Fruit fly (Drosophila melanogaster) whole organism, embryonic: ENCODE data around the gene CG4455.
A peak's percentile ranks its signal among the peaks of the same experiment; 100 is the strongest.

Source experiments
- ATbp ChIP-seq: fragments of 200-800 bp; sonication (Bioruptor generic); optimal IDR thresholded peaks from 2 replicates; lab custom pipeline; 2017; ENCODE audit warnings: missing biosample characterization, mild to moderate bottlenecking, missing genetic modification characterization, missing genetic modification reagents
- B-H2 ChIP-seq: fragments of 200-800 bp; sonication (Bioruptor generic); optimal IDR thresholded peaks from 2 replicates; lab custom pipeline; 2018; ENCODE audit warnings: missing biosample characterization, mild to moderate bottlenecking, missing genetic modification characterization
- CG10274 ChIP-seq: fragments of 200-800 bp; sonication (Bioruptor generic); optimal IDR thresholded peaks from 3 replicates; lab custom pipeline; 2017; ENCODE audit warnings: missing biosample characterization, mild to moderate bottlenecking, missing genetic modification characterization
- CG10565 ChIP-seq: fragments of 200-800 bp; sonication (Bioruptor generic); optimal IDR thresholded peaks from 3 replicates; lab custom pipeline; 2016; ENCODE audit warnings: missing biosample characterization, mild to moderate bottlenecking, missing genetic modification characterization
- CG11093 ChIP-seq: fragments of 200-800 bp; sonication (Bioruptor generic); IDR thresholded peaks from 3 replicates; pipeline ENCODE4 v1.3.6; 2022; ENCODE audit warnings: missing biosample characterization, missing genetic modification characterization
- CG11247 ChIP-seq: fragments of 200-800 bp; sonication (Bioruptor generic); IDR thresholded peaks from 2 replicates; pipeline ENCODE4 v1.3.6; 2022; ENCODE audit warnings: missing biosample characterization, missing genetic modification characterization
- CG11560 ChIP-seq: fragments of 200-800 bp; sonication (Bioruptor generic); IDR thresholded peaks from 3 replicates; pipeline ENCODE4 v1.3.6; 2022; ENCODE audit warnings: missing biosample characterization, missing genetic modification characterization
- CG12071 ChIP-seq: fragments of 200-800 bp; sonication (Bioruptor generic); optimal IDR thresholded peaks from 3 replicates; lab custom pipeline; 2018; ENCODE audit warnings: missing biosample characterization, mild to moderate bottlenecking, missing genetic modification characterization
- CG17359 ChIP-seq: fragments of 200-800 bp; sonication (Bioruptor generic); optimal IDR thresholded peaks from 3 replicates; lab custom pipeline; 2018; ENCODE audit warnings: missing biosample characterization, mild to moderate bottlenecking, missing genetic modification characterization, moderate library complexity
- CG17385 ChIP-seq: fragments of 200-800 bp; sonication (Bioruptor generic); optimal IDR thresholded peaks from 3 replicates; lab custom pipeline; 2018; ENCODE audit warnings: missing biosample characterization, mild to moderate bottlenecking, missing genetic modification characterization
- CG18476 ChIP-seq: fragments of 200-800 bp; sonication (Bioruptor generic); optimal IDR thresholded peaks from 2 replicates; lab custom pipeline; 2016; ENCODE audit warnings: missing biosample characterization, mild to moderate bottlenecking, missing genetic modification characterization
- CG30020 ChIP-seq: fragments of 200-800 bp; optimal IDR thresholded peaks from 2 replicates; lab custom pipeline; 2019; ENCODE audit warnings: missing biosample characterization, mild to moderate bottlenecking, missing genetic modification characterization, moderate library complexity
- CG32767 ChIP-seq: fragments of 200-800 bp; sonication (Bioruptor generic); IDR thresholded peaks from 2 replicates; pipeline ENCODE4 v1.3.6; 2022; ENCODE audit warnings: missing biosample characterization, missing genetic modification characterization
- CG3407 ChIP-seq: fragments of 200-800 bp; sonication (Bioruptor generic); optimal IDR thresholded peaks from 2 replicates; lab custom pipeline; 2018; ENCODE audit warnings: missing biosample characterization, mild to moderate bottlenecking, missing genetic modification characterization
- CG4617 ChIP-seq: fragments of 200-800 bp; sonication (Bioruptor generic); optimal IDR thresholded peaks from 3 replicates; lab custom pipeline; 2016; ENCODE audit warnings: missing biosample characterization, missing genetic modification characterization, borderline replicate concordance
- CG4820 ChIP-seq: fragments of 200-800 bp; sonication (Bioruptor generic); optimal IDR thresholded peaks from 3 replicates; lab custom pipeline; 2016; ENCODE audit warnings: missing biosample characterization, missing genetic modification characterization
- CG5953 ChIP-seq: fragments of 200-800 bp; sonication (Bioruptor generic); IDR thresholded peaks from 2 replicates; pipeline ENCODE4 v1.3.6; 2022; ENCODE audit warnings: missing biosample characterization, missing genetic modification characterization
- CG6254 ChIP-seq: fragments of 200-800 bp; sonication (Bioruptor generic); optimal IDR thresholded peaks from 3 replicates; lab custom pipeline; 2017; ENCODE audit warnings: mild to moderate bottlenecking, missing biosample characterization, missing genetic modification reagents, missing genetic modification characterization
- CG6791 ChIP-seq: fragments of 200-800 bp; sonication (Bioruptor generic); IDR thresholded peaks from 3 replicates; pipeline ENCODE4 v1.3.6; 2022; ENCODE audit warnings: missing biosample characterization, missing genetic modification characterization; ENCODE audit not compliant: partially characterized antibody
- CG6813 ChIP-seq: fragments of 200-800 bp; sonication (Bioruptor generic); optimal IDR thresholded peaks from 2 replicates; lab custom pipeline; 2017; ENCODE audit warnings: missing biosample characterization, missing genetic modification characterization, mild to moderate bottlenecking, moderate library complexity, missing genetic modification reagents
- CG7786 ChIP-seq: fragments of 200-800 bp; sonication (Bioruptor generic); optimal IDR thresholded peaks from 2 replicates; lab custom pipeline; 2016; ENCODE audit warnings: missing biosample characterization, missing genetic modification characterization
- CG8944 ChIP-seq: fragments of 200-800 bp; sonication (Bioruptor generic); optimal IDR thresholded peaks from 3 replicates; lab custom pipeline; 2016; ENCODE audit warnings: missing biosample characterization, missing genetic modification characterization
- CTCF ChIP-seq: fragments of 200-800 bp; sonication (Bioruptor generic); optimal IDR thresholded peaks from 2 replicates; lab custom pipeline; 2017; ENCODE audit warnings: missing biosample characterization, mild to moderate bottlenecking, missing genetic modification characterization, moderate library complexity
- Dek ChIP-seq: fragments of 200-800 bp; sonication (Bioruptor generic); optimal IDR thresholded peaks from 3 replicates; lab custom pipeline; 2019; ENCODE audit warnings: missing biosample characterization, mild to moderate bottlenecking, missing genetic modification characterization, moderate library complexity
- Elba2 ChIP-seq: fragments of 200-800 bp; sonication (Bioruptor generic); optimal IDR thresholded peaks from 3 replicates; lab custom pipeline; 2016; ENCODE audit warnings: missing biosample characterization, missing genetic modification characterization
- Kr ChIP-seq: fragments of 200-800 bp; sonication (Bioruptor generic); optimal IDR thresholded peaks from 2 replicates; lab custom pipeline; 2017; ENCODE audit warnings: missing biosample characterization, mild to moderate bottlenecking, missing genetic modification characterization
- Nf-YB ChIP-seq: fragments of 200-800 bp; sonication (Bioruptor generic); optimal IDR thresholded peaks from 3 replicates; lab custom pipeline; 2019; ENCODE audit warnings: missing biosample characterization, mild to moderate bottlenecking, missing genetic modification characterization, moderate library complexity
- Ravus ChIP-seq: fragments of 200-800 bp; sonication (Bioruptor generic); IDR thresholded peaks from 2 replicates; pipeline ENCODE4 v1.3.6; 2022; ENCODE audit warnings: missing biosample characterization, missing genetic modification characterization
- Sox102F ChIP-seq: fragments of 200-800 bp; sonication (Bioruptor generic); optimal IDR thresholded peaks from 2 replicates; lab custom pipeline; 2018; ENCODE audit warnings: missing biosample characterization, mild to moderate bottlenecking, missing genetic modification characterization, moderate library complexity
- TFAM ChIP-seq: fragments of 200-800 bp; sonication (Bioruptor generic); optimal IDR thresholded peaks from 2 replicates; lab custom pipeline; 2017; ENCODE audit warnings: missing biosample characterization, missing genetic modification characterization, inconsistent platforms
- Xrp1 ChIP-seq: fragments of 200-800 bp; sonication (Bioruptor generic); IDR thresholded peaks from 2 replicates; pipeline ENCODE4 v1.3.6; 2022; ENCODE audit warnings: missing biosample characterization, missing genetic modification characterization
- amos ChIP-seq: fragments of 200-800 bp; sonication (Bioruptor generic); IDR thresholded peaks from 2 replicates; pipeline ENCODE4 v1.3.6; 2022; ENCODE audit warnings: missing biosample characterization, missing genetic modification characterization; ENCODE audit not compliant: partially characterized antibody
- ap ChIP-seq: fragments of 200-800 bp; sonication (Bioruptor generic); IDR thresholded peaks from 2 replicates; pipeline ENCODE4 v1.3.6; 2022; ENCODE audit warnings: missing biosample characterization, missing genetic modification characterization
- bigmax ChIP-seq: fragments of 200-800 bp; sonication (Bioruptor generic); optimal IDR thresholded peaks from 2 replicates; lab custom pipeline; 2018; ENCODE audit warnings: missing biosample characterization, mild to moderate bottlenecking, missing genetic modification characterization
- chinmo ChIP-seq: fragments of 200-800 bp; sonication (Bioruptor generic); IDR thresholded peaks from 4 replicates; pipeline ENCODE4 v1.3.6; 2022; ENCODE audit warnings: missing biosample characterization, missing genetic modification characterization; ENCODE audit not compliant: partially characterized antibody
- chm ChIP-seq: fragments of 200-800 bp; sonication (Bioruptor generic); IDR thresholded peaks from 2 replicates; pipeline ENCODE4 v1.3.6; 2022; ENCODE audit warnings: missing biosample characterization, missing genetic modification characterization
- corto ChIP-seq: fragments of 200-800 bp; sonication (Bioruptor generic); optimal IDR thresholded peaks from 2 replicates; lab custom pipeline; 2016; ENCODE audit warnings: missing biosample characterization, mild to moderate bottlenecking, missing genetic modification characterization, moderate library complexity
- gfzf ChIP-seq: fragments of 200-800 bp; sonication (Bioruptor generic); optimal IDR thresholded peaks from 2 replicates; lab custom pipeline; 2016; ENCODE audit warnings: missing biosample characterization, mild to moderate bottlenecking, missing genetic modification characterization, moderate library complexity
- knrl ChIP-seq: fragments of 200-800 bp; sonication (Bioruptor generic); IDR thresholded peaks from 3 replicates; pipeline ENCODE4 v1.3.6; 2022; ENCODE audit warnings: missing biosample characterization, missing genetic modification characterization; ENCODE audit not compliant: partially characterized antibody
- lbe ChIP-seq: fragments of 200-800 bp; sonication (Bioruptor generic); optimal IDR thresholded peaks from 2 replicates; lab custom pipeline; 2016; ENCODE audit warnings: missing biosample characterization, mild to moderate bottlenecking, missing genetic modification characterization
- lmd ChIP-seq: fragments of 200-800 bp; sonication (Bioruptor generic); IDR thresholded peaks from 2 replicates; pipeline ENCODE4 v1.3.6; 2022; ENCODE audit warnings: missing biosample characterization, missing genetic modification characterization
- nmo ChIP-seq: fragments of 200-800 bp; sonication (Bioruptor generic); optimal IDR thresholded peaks from 2 replicates; lab custom pipeline; 2018; ENCODE audit warnings: missing biosample characterization, mild to moderate bottlenecking, missing genetic modification characterization, moderate library complexity
- pita ChIP-seq: fragments of 200-800 bp; sonication (Bioruptor generic); optimal IDR thresholded peaks from 2 replicates; lab custom pipeline; 2017; ENCODE audit warnings: missing biosample characterization, mild to moderate bottlenecking, missing genetic modification characterization
- psq ChIP-seq: fragments of 200-800 bp; sonication (Bioruptor generic); optimal IDR thresholded peaks from 2 replicates; lab custom pipeline; 2017; ENCODE audit warnings: missing biosample characterization, missing genetic modification characterization
- run ChIP-seq: fragments of 200-800 bp; sonication (Bioruptor generic); optimal IDR thresholded peaks from 3 replicates; lab custom pipeline; 2018; ENCODE audit warnings: missing biosample characterization, mild to moderate bottlenecking, missing genetic modification characterization
- stwl ChIP-seq: fragments of 200-800 bp; sonication (Bioruptor generic); optimal IDR thresholded peaks from 3 replicates; lab custom pipeline; 2018; ENCODE audit warnings: missing biosample characterization, mild to moderate bottlenecking, missing genetic modification characterization, moderate library complexity
- tgo ChIP-seq: fragments of 200-800 bp; sonication (Bioruptor generic); IDR thresholded peaks from 3 replicates; pipeline ENCODE4 v1.3.6; 2022; ENCODE audit warnings: missing biosample characterization, missing genetic modification characterization
- tio ChIP-seq: fragments of 200-800 bp; sonication (Bioruptor generic); optimal IDR thresholded peaks from 2 replicates; lab custom pipeline; 2017; ENCODE audit warnings: missing biosample characterization, missing genetic modification characterization, inconsistent platforms
- ttk ChIP-seq: fragments of 200-800 bp; sonication (Bioruptor generic); IDR thresholded peaks from 2 replicates; pipeline ENCODE4 v2.1.2; 2022; ENCODE audit warnings: missing biosample characterization, missing genetic modification characterization
- wdn ChIP-seq: fragments of 200-800 bp; sonication (Bioruptor generic); IDR thresholded peaks from 2 replicates; pipeline ENCODE4 v1.3.6; 2022; ENCODE audit warnings: missing biosample characterization, missing genetic modification characterization
- yki ChIP-seq: fragments of >200 bp; optimal IDR thresholded peaks from 3 replicates; lab custom pipeline; 2018

Gene CG4455

DNA sequence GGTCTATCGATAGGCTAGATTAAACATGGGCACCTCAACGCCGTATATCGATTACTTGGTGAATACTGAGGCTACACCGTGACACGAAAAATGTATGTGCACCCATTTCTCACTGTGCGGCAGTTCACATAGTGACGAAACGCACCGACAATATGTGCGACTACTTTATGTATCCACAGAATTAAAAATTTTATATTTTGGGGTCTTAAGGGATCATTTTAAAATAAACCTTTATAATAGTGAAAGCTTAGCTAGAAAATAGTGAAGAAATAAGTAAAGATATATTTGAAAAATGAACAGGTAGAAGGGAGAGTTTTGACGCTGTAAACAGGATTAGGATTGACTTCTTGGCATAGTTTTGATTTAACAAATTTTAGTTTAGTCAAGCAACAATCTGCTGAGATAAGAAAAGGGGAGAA is 23.6 kb upstream of the CG4455 start, which contains the start of gene mRpL4 (continued):
- TF ChIP-seq CG10565 (GFP tag; lab: Kevin White, UChicago), result no peak
- TF ChIP-seq CG12071 (GFP tag; lab: Kevin White, UChicago), result no peak
- TF ChIP-seq CG6813 (GFP tag; lab: Kevin White, UChicago), result peak; percentile 12
- no peak for TF ChIP-seq TFAM (GFP tag; lab: Kevin White, UChicago)
- TF ChIP-seq Kr (GFP tag; lab: Kevin White, UChicago), result no peak
- TF ChIP-seq wdn (GFP tag; lab: Robert Waterston, UW), result peak; percentile 18; the same call in 1 of the 2 replicates
- no peak for TF ChIP-seq ATbp (GFP tag; lab: Kevin White, UChicago)
- TF ChIP-seq psq (GFP tag; lab: Kevin White, UChicago), result peak; percentile 47
- peak; percentile 61 for TF ChIP-seq CG4820
- TF ChIP-seq CG6254 (GFP tag; lab: Kevin White, UChicago), result peak; percentile 17
- TF ChIP-seq lmd (GFP tag; lab: Robert Waterston, UW), result peak; percentile 76
- TF ChIP-seq CG8944 (GFP tag; lab: Kevin White, UChicago), result peak; percentile 77
- TF ChIP-seq amos (GFP tag; lab: Robert Waterston, UW), result peak; percentile 99
- TF ChIP-seq CG11247 (GFP tag; lab: Robert Waterston, UW), result peak; percentile 70
- TF ChIP-seq CG32767 (GFP tag; lab: Robert Waterston, UW), result peak; percentile 78
- no peak for TF ChIP-seq run
- peak; percentile 54 for TF ChIP-seq B-H2
- peak; percentile 99 for TF ChIP-seq CG6791 (GFP tag; lab: Robert Waterston, UW)
- TF ChIP-seq pita, result no peak
- TF ChIP-seq CG5953 (GFP tag; lab: Robert Waterston, UW), result peak; percentile 51; the same call in 1 of the 2 replicates
- TF ChIP-seq CG30020 (tag; lab: Kevin White, UChicago), result peak; percentile 74
- peak; percentile 82 for TF ChIP-seq stwl
- no peak for TF ChIP-seq lbe (GFP tag; lab: Kevin White, UChicago)
- peak; percentile 65; the same call in 1 of the 2 replicates for TF ChIP-seq ttk (GFP tag; lab: Robert Waterston, UW)
- TF ChIP-seq CG18476 (GFP tag; lab: Kevin White, UChicago), result peak; percentile 43
- TF ChIP-seq bigmax (GFP tag; lab: Kevin White, UChicago), result no peak
- TF ChIP-seq nmo, result peak; percentile 67
- peak; percentile 62 for TF ChIP-seq Sox102F
- no peak for TF ChIP-seq CG10274 (GFP tag; lab: Kevin White, UChicago)
- TF ChIP-seq Nf-YB (GFP tag; lab: Kevin White, UChicago), result peak; percentile 6
- no peak for TF ChIP-seq CG11560 (tag; lab: Robert Waterston, UW)
- TF ChIP-seq CG4617 (GFP tag; lab: Kevin White, UChicago), result peak; percentile 89
- no peak for TF ChIP-seq corto
- TF ChIP-seq yki (lab: Kevin White, UChicago), result no peak
- TF ChIP-seq CG3407, result no peak
- peak; percentile 69 for TF ChIP-seq CG7786 (GFP tag; lab: Kevin White, UChicago)
- TF ChIP-seq Xrp1 (GFP tag; lab: Robert Waterston, UW), result peak; percentile 74
- TF ChIP-seq CG11093, result peak; percentile 18; the same call in 1 of the 3 replicates
- TF ChIP-seq CTCF (GFP tag; lab: Kevin White, UChicago), result peak; percentile 14
- TF ChIP-seq Ravus, result no peak
- peak; percentile 40 for TF ChIP-seq CG17385
- peak; percentile 27; the same call in 1 of the 3 replicates for TF ChIP-seq tgo (GFP tag; lab: Robert Waterston, UW)
- peak; percentile 98 for TF ChIP-seq chinmo
- peak; percentile 62 for TF ChIP-seq Dek (tag; lab: Kevin White, UChicago)
- peak; percentile 99 for TF ChIP-seq knrl (GFP tag; lab: Robert Waterston, UW)
- TF ChIP-seq Elba2, result peak; percentile 32
- peak; percentile 53 for TF ChIP-seq tio
- TF ChIP-seq CG17359 (tag; lab: Kevin White, UChicago), result no peak
- peak; percentile 18 for TF ChIP-seq gfzf (GFP tag; lab: Kevin White, UChicago)
- no peak for TF ChIP-seq ap (GFP tag; lab: Robert Waterston, UW)
- peak; percentile 66; the same call in 1 of the 2 replicates for TF ChIP-seq chm (GFP tag; lab: Robert Waterston, UW)
